Fruit fly (Drosophila melanogaster): ENCODE data around the gene RpL32.

DNA sequence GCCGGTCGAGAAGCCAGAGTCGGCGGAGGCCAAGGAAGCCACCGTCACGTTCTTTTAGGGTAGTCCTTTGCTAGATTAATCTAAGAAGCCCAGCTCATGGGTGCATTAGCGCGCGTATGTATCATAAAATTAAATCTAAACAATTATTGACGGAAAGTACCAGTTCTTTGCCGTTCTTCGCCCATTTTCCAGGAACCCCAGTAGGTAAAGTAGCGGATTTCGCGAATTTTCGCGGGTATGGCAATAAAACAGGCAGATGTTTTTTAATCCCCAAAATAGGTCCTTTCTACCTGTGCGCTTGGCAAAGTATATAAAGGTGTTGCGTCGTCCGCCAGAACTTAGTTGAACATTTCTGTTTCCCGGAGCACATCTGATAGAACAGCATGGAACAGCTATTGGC lies 5.1 kb downstream of the RpL32 start:
- TF ChIP-seq esn (GFP tag; optimal IDR thresholded peaks at IDR 0.05) (no peak), CG6792 (GFP tag; optimal IDR thresholded peaks at IDR 0.05) (no peak)
